Fruit fly (Drosophila melanogaster) whole organism, embryonic: ENCODE data around the gene Prp5.

ENCODE experiments used
- ATbp ChIP-seq: fragments of 200-800 bp; sonication (Bioruptor generic); optimal IDR thresholded peaks from 2 replicates; lab custom pipeline; 2017; ENCODE audit warnings: missing biosample characterization, mild to moderate bottlenecking, missing genetic modification characterization, missing genetic modification reagents
- CG10147 ChIP-seq: fragments of 200-800 bp; sonication (Bioruptor generic); optimal IDR thresholded peaks from 2 replicates; lab custom pipeline; 2019; ENCODE audit warnings: missing biosample characterization, mild to moderate bottlenecking, missing genetic modification characterization, moderate library complexity
- CG10654 ChIP-seq: fragments of 200-800 bp; sonication (Bioruptor generic); optimal IDR thresholded peaks from 2 replicates; lab custom pipeline; 2016; ENCODE audit warnings: missing biosample characterization, missing genetic modification characterization
- CG14441 ChIP-seq: fragments of 200-800 bp; sonication (Bioruptor generic); IDR thresholded peaks from 2 replicates; pipeline ENCODE4 v1.3.6; 2022; ENCODE audit warnings: missing biosample characterization, missing genetic modification characterization
- CG15269 ChIP-seq: fragments of 200-800 bp; sonication (Bioruptor generic); optimal IDR thresholded peaks from 2 replicates; lab custom pipeline; 2018; ENCODE audit warnings: missing biosample characterization, mild to moderate bottlenecking, missing genetic modification characterization, moderate library complexity
- CG17186 ChIP-seq: fragments of 200-800 bp; sonication (Bioruptor generic); optimal IDR thresholded peaks from 3 replicates; lab custom pipeline; 2017; ENCODE audit warnings: missing biosample characterization, missing genetic modification reagents, missing genetic modification characterization
- CG17359 ChIP-seq: fragments of 200-800 bp; sonication (Bioruptor generic); optimal IDR thresholded peaks from 3 replicates; lab custom pipeline; 2018; ENCODE audit warnings: missing biosample characterization, mild to moderate bottlenecking, missing genetic modification characterization, moderate library complexity
- CG17912 ChIP-seq: fragments of 200-800 bp; sonication (Bioruptor generic); optimal IDR thresholded peaks from 2 replicates; lab custom pipeline; 2018; ENCODE audit warnings: missing biosample characterization, mild to moderate bottlenecking, missing genetic modification characterization
- CG18262 ChIP-seq: fragments of 200-800 bp; optimal IDR thresholded peaks from 3 replicates; lab custom pipeline; 2019; ENCODE audit warnings: missing biosample characterization, mild to moderate bottlenecking, missing genetic modification characterization, moderate library complexity
- CG2129 ChIP-seq: fragments of 200-800 bp; sonication (Bioruptor generic); IDR thresholded peaks from 2 replicates; pipeline ENCODE4 v1.3.6; 2022; ENCODE audit warnings: missing biosample characterization, missing genetic modification characterization; ENCODE audit not compliant: partially characterized antibody
- CG2202 ChIP-seq: fragments of 200-800 bp; sonication (Bioruptor generic); optimal IDR thresholded peaks from 2 replicates; lab custom pipeline; 2018; ENCODE audit warnings: missing biosample characterization, mild to moderate bottlenecking, missing genetic modification characterization
- CG31388 ChIP-seq: fragments of 200-800 bp; sonication (Bioruptor generic); optimal IDR thresholded peaks from 2 replicates; lab custom pipeline; 2016; ENCODE audit warnings: missing biosample characterization, missing genetic modification characterization
- CG3281 ChIP-seq: fragments of 200-800 bp; sonication (Bioruptor generic); optimal IDR thresholded peaks from 3 replicates; lab custom pipeline; 2017; ENCODE audit warnings: missing biosample characterization, mild to moderate bottlenecking, missing genetic modification characterization
- CG3838 ChIP-seq: fragments of 200-800 bp; sonication (Bioruptor generic); optimal IDR thresholded peaks from 3 replicates; lab custom pipeline; 2016; ENCODE audit warnings: missing biosample characterization, missing genetic modification characterization
- CG4730 ChIP-seq: fragments of 200-800 bp; sonication (Bioruptor generic); IDR thresholded peaks from 2 replicates; pipeline ENCODE4 v1.3.6; 2022; ENCODE audit warnings: missing biosample characterization, missing genetic modification characterization
- CG5953 ChIP-seq: fragments of 200-800 bp; sonication (Bioruptor generic); IDR thresholded peaks from 2 replicates; pipeline ENCODE4 v1.3.6; 2022; ENCODE audit warnings: missing biosample characterization, missing genetic modification characterization
- CG9215 ChIP-seq: fragments of 200-800 bp; sonication (Bioruptor generic); IDR thresholded peaks from 2 replicates; pipeline ENCODE4 v1.3.6; 2022; ENCODE audit warnings: missing biosample characterization, missing genetic modification characterization
- Camta ChIP-seq: fragments of 200-800 bp; sonication (Bioruptor generic); optimal IDR thresholded peaks from 2 replicates; lab custom pipeline; 2016; ENCODE audit warnings: missing biosample characterization, missing genetic modification characterization
- Elba2 ChIP-seq: fragments of 200-800 bp; sonication (Bioruptor generic); optimal IDR thresholded peaks from 3 replicates; lab custom pipeline; 2016; ENCODE audit warnings: missing biosample characterization, missing genetic modification characterization
- Fer1 ChIP-seq: fragments of 200-800 bp; sonication (Bioruptor generic); optimal IDR thresholded peaks from 2 replicates; lab custom pipeline; 2017; ENCODE audit warnings: missing biosample characterization, mild to moderate bottlenecking, missing genetic modification characterization
- HLHmδ ChIP-seq: fragments of 200-800 bp; sonication (Bioruptor generic); optimal IDR thresholded peaks from 2 replicates; lab custom pipeline; 2018; ENCODE audit warnings: missing biosample characterization, mild to moderate bottlenecking, missing genetic modification characterization, moderate library complexity
- HmgD ChIP-seq: fragments of 200-800 bp; sonication (Bioruptor generic); optimal IDR thresholded peaks from 3 replicates; lab custom pipeline; 2016; ENCODE audit warnings: missing biosample characterization, missing genetic modification characterization
- Hr39 ChIP-seq: fragments of >200 bp; optimal IDR thresholded peaks from 2 replicates; lab custom pipeline; 2017
- Meics ChIP-seq: fragments of 200-800 bp; sonication (Bioruptor generic); optimal IDR thresholded peaks from 2 replicates; lab custom pipeline; 2017; ENCODE audit warnings: missing biosample characterization, mild to moderate bottlenecking, missing genetic modification characterization
- PHDP ChIP-seq: fragments of 200-800 bp; sonication (Bioruptor generic); optimal IDR thresholded peaks from 3 replicates; lab custom pipeline; 2018; ENCODE audit warnings: missing biosample characterization, mild to moderate bottlenecking, missing genetic modification characterization, moderate library complexity
- Rfx ChIP-seq: fragments of 200-800 bp; sonication (Bioruptor generic); IDR thresholded peaks from 2 replicates; pipeline ENCODE4 v1.3.6; 2022; ENCODE audit warnings: missing biosample characterization, missing genetic modification characterization
- Ssrp ChIP-seq: fragments of 200-800 bp; sonication (Bioruptor generic); optimal IDR thresholded peaks from 2 replicates; lab custom pipeline; 2018; ENCODE audit warnings: missing biosample characterization, mild to moderate bottlenecking, missing genetic modification characterization, moderate library complexity
- Tbp ChIP-seq: fragments of >200 bp; optimal IDR thresholded peaks from 2 replicates; lab custom pipeline; 2018; ENCODE audit warnings: missing biosample characterization, missing genetic modification characterization
- Usf ChIP-seq: fragments of 200-800 bp; sonication (Bioruptor generic); optimal IDR thresholded peaks from 2 replicates; lab custom pipeline; 2017; ENCODE audit warnings: missing genotype, missing biosample characterization, missing genetic modification characterization
- bcd ChIP-seq: fragments of 200-800 bp; sonication (Bioruptor generic); optimal IDR thresholded peaks from 2 replicates; lab custom pipeline; 2017; ENCODE audit warnings: missing biosample characterization, mild to moderate bottlenecking, missing genetic modification characterization
- bowl ChIP-seq: fragments of 200-800 bp; sonication (Bioruptor generic); IDR thresholded peaks from 2 replicates; pipeline ENCODE4 v1.3.6; 2022; ENCODE audit warnings: missing biosample characterization, missing genetic modification characterization
- cg ChIP-seq: fragments of 200-800 bp; sonication (Bioruptor generic); optimal IDR thresholded peaks from 3 replicates; lab custom pipeline; 2019; ENCODE audit warnings: missing biosample characterization, mild to moderate bottlenecking, missing genetic modification characterization, moderate library complexity
- chm ChIP-seq: fragments of 200-800 bp; sonication (Bioruptor generic); IDR thresholded peaks from 2 replicates; pipeline ENCODE4 v1.3.6; 2022; ENCODE audit warnings: missing biosample characterization, missing genetic modification characterization
- croc ChIP-seq: fragments of 200-800 bp; sonication (Bioruptor generic); conservative IDR thresholded peaks from 3 replicates; pipeline ENCODE4 v1.3.6; 2022; ENCODE audit warnings: missing biosample characterization, missing genetic modification characterization
- dmrt99B ChIP-seq: fragments of 200-800 bp; sonication (Bioruptor generic); optimal IDR thresholded peaks from 2 replicates; lab custom pipeline; 2018; ENCODE audit warnings: missing biosample characterization, mild to moderate bottlenecking, missing genetic modification characterization, moderate library complexity
- gem ChIP-seq: fragments of 200-800 bp; sonication (Bioruptor generic); optimal IDR thresholded peaks from 2 replicates; lab custom pipeline; 2019; ENCODE audit warnings: missing biosample characterization, mild to moderate bottlenecking, missing genetic modification characterization, moderate library complexity
- gfzf ChIP-seq: fragments of 200-800 bp; sonication (Bioruptor generic); optimal IDR thresholded peaks from 2 replicates; lab custom pipeline; 2016; ENCODE audit warnings: missing biosample characterization, mild to moderate bottlenecking, missing genetic modification characterization, moderate library complexity
- her ChIP-seq: fragments of 200-800 bp; sonication (Bioruptor generic); optimal IDR thresholded peaks from 2 replicates; lab custom pipeline; 2016; ENCODE audit warnings: missing biosample characterization, missing genetic modification characterization
- kay ChIP-seq: fragments of 200-800 bp; sonication (Bioruptor generic); optimal IDR thresholded peaks from 2 replicates; lab custom pipeline; 2016; ENCODE audit warnings: missing biosample characterization, missing genetic modification characterization
- lab ChIP-seq: fragments of 200-800 bp; sonication (Bioruptor generic); optimal IDR thresholded peaks from 3 replicates; lab custom pipeline; 2017; ENCODE audit warnings: missing biosample characterization, missing genetic modification characterization, mild to moderate bottlenecking, moderate library complexity, missing genetic modification reagents
- odd ChIP-seq: fragments of 200-800 bp; sonication (Bioruptor generic); optimal IDR thresholded peaks from 2 replicates; lab custom pipeline; 2017; ENCODE audit warnings: missing biosample characterization, mild to moderate bottlenecking, missing genetic modification characterization
- org-1 ChIP-seq: fragments of 200-800 bp; sonication (Bioruptor generic); optimal IDR thresholded peaks from 2 replicates; lab custom pipeline; 2017; ENCODE audit warnings: missing biosample characterization, missing genetic modification characterization
- slbo ChIP-seq: fragments of 200-800 bp; sonication (Bioruptor generic); IDR thresholded peaks from 2 replicates; pipeline ENCODE4 v1.3.6; 2022; ENCODE audit warnings: missing biosample characterization, missing genetic modification characterization
- slou ChIP-seq: fragments of 200-800 bp; sonication (Bioruptor generic); optimal IDR thresholded peaks from 3 replicates; lab custom pipeline; 2016; ENCODE audit warnings: missing biosample characterization, missing genetic modification characterization
- tap ChIP-seq: fragments of 200-800 bp; optimal IDR thresholded peaks from 3 replicates; lab custom pipeline; 2019; ENCODE audit warnings: missing biosample characterization, mild to moderate bottlenecking, missing genetic modification characterization, moderate library complexity
- tgo ChIP-seq: fragments of 200-800 bp; sonication (Bioruptor generic); IDR thresholded peaks from 3 replicates; pipeline ENCODE4 v1.3.6; 2022; ENCODE audit warnings: missing biosample characterization, missing genetic modification characterization
- tin ChIP-seq: fragments of 200-800 bp; sonication (Bioruptor generic); optimal IDR thresholded peaks from 3 replicates; lab custom pipeline; 2016; ENCODE audit warnings: missing biosample characterization, missing genetic modification characterization
- tll ChIP-seq, 2 experiments: fragments of 200-800 bp in 1 of 2; fragments of >200 bp in 1 of 2; sonication (Bioruptor generic) in 1 of 2; optimal IDR thresholded peaks; 2 replicates each; lab custom pipeline; 2017 to 2019; ENCODE audit warnings: missing biosample characterization in 2 of 2, missing genetic modification characterization in 2 of 2, mild to moderate bottlenecking in 1 of 2, moderate library complexity in 1 of 2
- zen ChIP-seq: fragments of 200-800 bp; sonication (Bioruptor generic); optimal IDR thresholded peaks from 3 replicates; lab custom pipeline; 2018; ENCODE audit warnings: missing biosample characterization, mild to moderate bottlenecking, missing genetic modification characterization, moderate library complexity

Prp5 gene

DNA sequence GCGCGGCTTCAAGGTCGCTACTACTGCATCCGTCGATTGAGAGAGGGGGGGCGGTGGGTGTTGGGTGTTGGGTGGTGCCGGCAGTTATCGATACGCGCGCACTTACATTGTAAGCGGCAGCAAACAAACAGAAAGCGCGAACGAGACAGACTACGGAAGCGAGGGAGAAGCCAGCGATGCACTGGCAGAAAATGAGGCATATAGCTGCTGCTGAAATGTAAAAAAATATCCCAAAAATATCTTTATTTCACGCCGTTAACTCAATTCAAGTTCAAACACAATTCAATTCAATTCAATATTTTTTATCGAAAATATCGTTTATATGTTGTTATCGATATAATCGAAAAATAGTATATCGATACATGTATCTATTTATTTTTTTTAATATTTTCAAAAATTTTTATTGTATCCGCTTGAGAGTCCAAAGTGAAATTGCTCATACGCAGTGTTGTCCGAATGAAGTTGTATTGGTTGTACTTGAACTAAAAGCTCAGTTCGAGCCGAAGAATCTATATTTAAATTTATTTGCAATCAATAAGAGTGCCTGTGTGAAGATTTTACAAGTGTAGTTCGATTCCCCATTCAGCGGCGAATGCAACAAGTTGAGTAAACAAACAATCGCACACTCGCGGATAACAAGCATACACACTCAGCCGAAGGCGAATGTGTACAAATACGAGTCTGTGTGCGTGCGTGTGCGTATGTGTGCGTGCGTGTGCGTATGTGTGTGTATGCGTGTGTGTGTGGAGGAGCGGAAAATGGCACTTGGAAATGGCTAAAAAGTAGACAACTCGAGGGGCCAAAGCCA, 32.7 kb upstream of the Prp5 start (continued):
- TF ChIP-seq CG4730 (GFP tag; lab: Robert Waterston, UW) (0 out of 2 replicates have a peak, but pooled peaks have one; percentile 9), Rfx (GFP tag; lab: Robert Waterston, UW) (peak; percentile 49), odd (peak; percentile 37), CG3838 (GFP tag; lab: Kevin White, UChicago) (no peak), tin (GFP tag; lab: Kevin White, UChicago) (no peak), CG15269 (peak; percentile 30), cg (GFP tag; lab: Kevin White, UChicago) (peak; percentile 37), chm (no peak), CG3281 (GFP tag; lab: Kevin White, UChicago) (no peak), tap (tag; lab: Kevin White, UChicago) (no peak), HmgD (no peak), croc (GFP tag; lab: Robert Waterston, UW) (0 out of 3 replicates have a peak, but pooled peaks have one; percentile 14), tll (GFP tag; optimal IDR thresholded peaks at IDR 0.05; lab: Kevin White, UChicago) (no peak), CG17359 (tag; lab: Kevin White, UChicago) (peak; percentile 30), CG17186 (no peak), bowl (GFP tag; lab: Robert Waterston, UW) (no peak), Ssrp (tag; lab: Kevin White, UChicago) (peak; percentile 38), gfzf (GFP tag; lab: Kevin White, UChicago) (no peak), zen (tag; lab: Kevin White, UChicago) (no peak), Usf (GFP tag; lab: Kevin White, UChicago) (no peak), CG14441 (GFP tag; lab: Robert Waterston, UW) (peak; percentile 50), HLHmδ (no peak), Tbp (no peak), CG10147 (GFP tag; lab: Kevin White, UChicago) (peak; percentile 10), Elba2 (GFP tag; lab: Kevin White, UChicago) (no peak), slbo (GFP tag; lab: Robert Waterston, UW) (peak; percentile 47; the same call in 1 of the 2 replicates), ATbp (peak; percentile 14), Hr39 (lab: Kevin White, UChicago) (peak; percentile 99), CG31388 (GFP tag; lab: Kevin White, UChicago) (no peak), Fer1 (GFP tag; lab: Kevin White, UChicago) (peak; percentile 2), CG2202 (no peak), lab (GFP tag; lab: Kevin White, UChicago) (no peak), CG5953 (GFP tag; lab: Robert Waterston, UW) (no peak), gem (peak; percentile 60), Meics (GFP tag; lab: Kevin White, UChicago) (peak; percentile 13), dmrt99B (peak; percentile 68), CG2129 (GFP tag; lab: Robert Waterston, UW) (no peak), CG18262 (tag; lab: Kevin White, UChicago) (peak; percentile 53), kay (no peak), slou (no peak), bcd (GFP tag; lab: Kevin White, UChicago) (peak; percentile 43), CG10654 (GFP tag; lab: Kevin White, UChicago) (peak; percentile 7), org-1 (GFP tag; lab: Kevin White, UChicago) (peak; percentile 35), her (GFP tag; lab: Kevin White, UChicago) (no peak), PHDP (tag; lab: Kevin White, UChicago) (peak; percentile 5), tgo (GFP tag; lab: Robert Waterston, UW) (peak; percentile 41; the same call in 1 of the 3 replicates), CG9215 (no peak), Camta (no peak), CG17912 (GFP tag; lab: Kevin White, UChicago) (no peak)
